Worm (Caenorhabditis elegans) whole organism, L4/young adult: ENCODE measurements around the gene F32H5.4.
A peak's percentile ranks its signal among the peaks of the same experiment; 100 is the strongest.

Experiments
- W03F9.2 ChIP-seq: fragments of 150-350 bp; optimal IDR thresholded peaks from 2 replicates; lab custom pipeline; 2014; ENCODE audit warnings: missing biosample characterization, missing genetic modification characterization
- dao-5 ChIP-seq: sonication (generic microtip); optimal IDR thresholded peaks from 2 replicates; lab custom pipeline; 2016; ENCODE audit warnings: missing genotype, missing genetic modification characterization, moderate library complexity, missing compliant biosample characterization
- him-1 ChIP-seq: sonication (generic microtip); optimal IDR thresholded peaks from 2 replicates; lab custom pipeline; 2016; ENCODE audit warnings: missing genotype, missing genetic modification reagents, missing genetic modification characterization, missing compliant biosample characterization

- TF ChIP-seq him-1 (tag; lab: Kevin White, UChicago) (no peak), dao-5 (no peak), W03F9.2 (peak; percentile 52)
Observed at ce11 chrV:13312210-13312676, 48.1 kb upstream of the F32H5.4 start, which contains the start of gene nasp-2.
